Fruit fly (Drosophila melanogaster): ENCODE results near the gene CG3119.
A peak's percentile ranks its signal among the peaks of the same experiment; 100 is the strongest.

dm6 chr2L:2804634-2805311 is 32.9 kb downstream of the CG3119 start, which contains the start of gene daw:
- no peak for TF ChIP-seq usp (GFP tag; optimal IDR thresholded peaks at IDR 0.05)
- TF ChIP-seq dmrt93B (GFP tag; optimal IDR thresholded peaks at IDR 0.05) = no peak
- no peak for TF ChIP-seq tai (GFP tag; optimal IDR thresholded peaks at IDR 0.05)
- TF ChIP-seq OdsH (GFP tag; optimal IDR thresholded peaks at IDR 0.05) = peak; percentile 15
- TF ChIP-seq woc (GFP tag; optimal IDR thresholded peaks at IDR 0.05) = no peak
- no peak for TF ChIP-seq Hr78 (GFP tag; optimal IDR thresholded peaks at IDR 0.05)
- no peak for TF ChIP-seq psq (GFP tag; optimal IDR thresholded peaks at IDR 0.05)
- peak; percentile 75 for TF ChIP-seq h (GFP tag; optimal IDR thresholded peaks at IDR 0.05)
- TF ChIP-seq Mio (GFP tag; optimal IDR thresholded peaks at IDR 0.05) = no peak
- no peak for TF ChIP-seq fru (GFP tag; optimal IDR thresholded peaks at IDR 0.05)

Measured in whole organism, wandering third instar larva.